Worm (Caenorhabditis elegans) whole organism, late embryonic: Measurements from ENCODE around the gene ZC404.15.

Source experiments
- ceh-45 ChIP-seq: fragments of 200-800 bp; sonication (Bioruptor generic); IDR thresholded peaks from 2 replicates; pipeline ENCODE4 v1.3.6; 2022; ENCODE audit warnings: missing genetic modification reagents, missing genetic modification characterization, missing compliant biosample characterization
- elt-2 ChIP-seq: sonication (generic microtip); optimal IDR thresholded peaks from 2 replicates; lab custom pipeline; 2016; ENCODE audit warnings: missing genetic modification reagents, missing genetic modification characterization, missing compliant biosample characterization
- elt-4 ChIP-seq: sonication (generic microtip); optimal IDR thresholded peaks from 2 replicates; lab custom pipeline; 2016; ENCODE audit warnings: missing genetic modification characterization, missing compliant biosample characterization
- hlh-8 ChIP-seq: sonication (generic microtip); optimal IDR thresholded peaks from 2 replicates; lab custom pipeline; 2016; ENCODE audit warnings: missing genotype, missing genetic modification characterization, missing compliant biosample characterization
- lin-11 ChIP-seq: fragments of 200-800 bp; sonication (Bioruptor generic); optimal IDR thresholded peaks from 2 replicates; lab custom pipeline; 2018; ENCODE audit warnings: mild to moderate bottlenecking, missing genetic modification characterization, missing compliant biosample characterization
- nfya-1 ChIP-seq: sonication (generic microtip); optimal IDR thresholded peaks from 2 replicates; lab custom pipeline; 2017; ENCODE audit warnings: missing genetic modification characterization, mild to moderate bottlenecking, missing compliant biosample characterization, antibody characterized with exemption, moderate library complexity
- pag-3 ChIP-seq: sonication (generic microtip); optimal IDR thresholded peaks from 2 replicates; lab custom pipeline; 2016; ENCODE audit warnings: missing compliant biosample characterization, missing genetic modification characterization, borderline replicate concordance
- pax-1 ChIP-seq: fragments of 150-350 bp; optimal IDR thresholded peaks from 2 replicates; lab custom pipeline; 2014; ENCODE audit warnings: missing biosample characterization, missing genetic modification characterization
- pha-2 ChIP-seq: sonication (generic microtip); optimal IDR thresholded peaks from 2 replicates; lab custom pipeline; 2017; ENCODE audit warnings: mild to moderate bottlenecking, missing genetic modification characterization, missing compliant biosample characterization
- rnt-1 ChIP-seq: sonication (generic microtip); optimal IDR thresholded peaks from 2 replicates; lab custom pipeline; 2016; ENCODE audit warnings: missing genetic modification characterization, missing compliant biosample characterization

ce11 chrV:6819812-6820211 is 39.5 kb downstream of the ZC404.15 start, which contains the start of gene dmsr-13:
- TF ChIP-seq hlh-8 (tag; lab: Kevin White, UChicago) (no peak), rnt-1 (tag; lab: Kevin White, UChicago) (no peak), pha-2 (tag; lab: Kevin White, UChicago) (no peak), elt-4 (tag; lab: Kevin White, UChicago) (no peak), elt-2 (no peak), nfya-1 (no peak), lin-11 (tag; lab: Kevin White, UChicago) (no peak), pag-3 (no peak), pax-1 (tag; lab: Kevin White, UChicago) (no peak), ceh-45 (no peak)
